Worm (Caenorhabditis elegans): ENCODE measurements around the gene phb-2.
A peak's percentile ranks its signal among the peaks of the same experiment; 100 is the strongest.

The phb-2 gene

DNA sequence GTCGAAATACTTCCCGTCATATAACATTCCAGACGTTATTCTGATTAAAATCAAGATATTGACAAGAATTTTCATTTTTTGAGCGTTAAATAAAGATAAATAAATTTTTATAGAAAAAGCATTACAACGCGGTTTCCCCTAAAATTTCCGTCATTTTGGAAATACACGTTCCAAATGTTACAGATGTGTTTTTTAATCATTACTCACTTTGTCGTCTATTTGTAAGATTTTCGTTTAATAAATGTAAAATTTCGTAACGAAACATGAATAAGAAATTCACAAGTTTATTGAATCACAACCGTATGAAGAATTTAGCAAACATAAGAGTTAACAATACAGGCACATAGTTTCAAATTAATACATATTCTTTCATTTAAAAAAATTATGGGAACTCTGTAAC is 48.3 kb upstream of the phb-2 start, which contains the start of gene C30B5.17:
Gene C30B5.17, minus strand, starts transcription at position 101 of the 400 bp plus-strand sequence.
- TF ChIP-seq nhr-12 (tag; optimal IDR thresholded peaks at IDR 0.05) (no peak), pha-4 (tag; optimal IDR thresholded peaks at IDR 0.05) (no peak), ceh-9 (tag; optimal IDR thresholded peaks at IDR 0.05) (no peak), nhr-28 (tag; optimal IDR thresholded peaks at IDR 0.05) (no peak), egl-5 (tag; optimal IDR thresholded peaks at IDR 0.05) (no peak)

ce11 chrII:6207252-6207651 is 44.0 kb upstream of the phb-2 start:
- TF ChIP-seq nhr-237 (tag; optimal IDR thresholded peaks at IDR 0.05), result no peak
- no peak for TF ChIP-seq R02D3.7 (tag; optimal IDR thresholded peaks at IDR 0.05)
- no peak for TF ChIP-seq nhr-23 (tag; optimal IDR thresholded peaks at IDR 0.05)
- no peak for TF ChIP-seq lin-15B (tag; optimal IDR thresholded peaks at IDR 0.05)
- peak; percentile 71 for TF ChIP-seq fkh-10 (GFP tag; optimal IDR thresholded peaks at IDR 0.05)
- no peak for TF ChIP-seq nhr-28 (tag; optimal IDR thresholded peaks at IDR 0.05)
- no peak for TF ChIP-seq elt-1 (tag; optimal IDR thresholded peaks at IDR 0.05)

- no peak for TF ChIP-seq R02D3.7 (tag; optimal IDR thresholded peaks at IDR 0.05)
- TF ChIP-seq pha-4 (tag; optimal IDR thresholded peaks at IDR 0.05), result no peak
- no peak for TF ChIP-seq zag-1 (tag; optimal IDR thresholded peaks at IDR 0.05)
- no peak for TF ChIP-seq nhr-12 (tag; optimal IDR thresholded peaks at IDR 0.05)
- TF ChIP-seq ztf-11 (tag; optimal IDR thresholded peaks at IDR 0.05), result no peak
- TF ChIP-seq pqm-1 (tag; optimal IDR thresholded peaks at IDR 0.05), result no peak
- no peak for TF ChIP-seq eor-1 (tag; optimal IDR thresholded peaks at IDR 0.05)
- TF ChIP-seq nhr-43 (tag; optimal IDR thresholded peaks at IDR 0.05; ENCODE audit: poor library complexity, severe bottlenecking), result no peak
- no peak for TF ChIP-seq nhr-77 (tag; optimal IDR thresholded peaks at IDR 0.05)
- TF ChIP-seq mdl-1 (tag; optimal IDR thresholded peaks at IDR 0.05), result no peak
- TF ChIP-seq nhr-237 (tag; optimal IDR thresholded peaks at IDR 0.05), result no peak
- no peak for TF ChIP-seq elt-1 (tag; optimal IDR thresholded peaks at IDR 0.05)
- no peak for TF ChIP-seq aly-2 (tag; optimal IDR thresholded peaks at IDR 0.05)
- no peak for TF ChIP-seq ama-1 (optimal IDR thresholded peaks at IDR 0.05)
- no peak for TF ChIP-seq elt-3 (tag; optimal IDR thresholded peaks at IDR 0.05)
- no peak for TF ChIP-seq ztf-4 (tag; optimal IDR thresholded peaks at IDR 0.05)
- no peak for TF ChIP-seq lin-15B (tag; optimal IDR thresholded peaks at IDR 0.05)
Measured at ce11 chrII:6208116-6208515, 43.1 kb upstream of the phb-2 start, which contains the start of gene daf-37. daf-37 (minus strand) TSS chrII:6208216.

DNA sequence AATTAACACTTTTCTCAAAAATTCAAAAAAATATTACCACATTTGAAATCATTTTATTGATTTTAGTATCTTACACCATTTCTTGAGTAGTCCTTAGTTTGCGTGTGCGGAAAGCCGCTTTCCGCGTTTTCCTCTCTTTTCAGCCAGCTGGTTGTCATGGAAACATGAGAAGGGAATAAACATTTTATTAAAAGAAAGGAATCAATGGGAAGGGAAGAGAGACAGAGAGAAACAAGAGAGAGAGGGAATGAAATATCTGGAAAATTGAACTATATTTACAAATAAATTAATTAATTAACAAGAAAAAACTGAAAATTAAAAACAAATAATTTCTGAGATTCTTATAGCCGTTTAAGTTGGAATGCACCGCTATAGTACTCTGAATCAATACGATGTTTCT is 31.9 kb upstream of the phb-2 start, which contains the start of gene mks-2:
Gene mks-2, minus strand, starts transcription at position 101 of the 400 bp plus-strand sequence.
- TF ChIP-seq nhr-237 (tag; optimal IDR thresholded peaks at IDR 0.05) (no peak), ceh-28 (tag; optimal IDR thresholded peaks at IDR 0.05) (no peak), nhr-43 (tag; optimal IDR thresholded peaks at IDR 0.05; ENCODE audit: poor library complexity, severe bottlenecking) (no peak), sea-2 (GFP tag; optimal IDR thresholded peaks at IDR 0.05) (no peak), egl-5 (tag; optimal IDR thresholded peaks at IDR 0.05) (no peak), mdl-1 (tag; optimal IDR thresholded peaks at IDR 0.05) (no peak), elt-3 (tag; optimal IDR thresholded peaks at IDR 0.05) (no peak), pha-4 (tag; optimal IDR thresholded peaks at IDR 0.05) (no peak), mml-1 (tag; optimal IDR thresholded peaks at IDR 0.05) (no peak), nhr-77 (tag; optimal IDR thresholded peaks at IDR 0.05) (no peak), ztf-4 (tag; optimal IDR thresholded peaks at IDR 0.05) (no peak), ama-1 (optimal IDR thresholded peaks at IDR 0.05) (no peak), egl-27 (tag; optimal IDR thresholded peaks at IDR 0.05) (no peak), aly-2 (tag; optimal IDR thresholded peaks at IDR 0.05) (no peak), R02D3.7 (tag; optimal IDR thresholded peaks at IDR 0.05) (no peak), skn-1 (tag; optimal IDR thresholded peaks at IDR 0.05) (no peak), fkh-2 (tag; optimal IDR thresholded peaks at IDR 0.05) (no peak), lsy-12 (tag; optimal IDR thresholded peaks at IDR 0.05) (no peak), nfya-1 (tag; optimal IDR thresholded peaks at IDR 0.05; ENCODE audit: insufficient read depth) (no peak)

ce11 chrII:6221470-6221869 is 29.7 kb upstream of the phb-2 start:
- no peak for TF ChIP-seq aly-2 (tag; optimal IDR thresholded peaks at IDR 0.05)
- no peak for TF ChIP-seq nfya-1 (tag; optimal IDR thresholded peaks at IDR 0.05; ENCODE audit: insufficient read depth)
- no peak for TF ChIP-seq fkh-10 (GFP tag; optimal IDR thresholded peaks at IDR 0.05)
- no peak for TF ChIP-seq mml-1 (tag; optimal IDR thresholded peaks at IDR 0.05)
- no peak for TF ChIP-seq ceh-28 (tag; optimal IDR thresholded peaks at IDR 0.05)
- TF ChIP-seq ztf-4 (tag; optimal IDR thresholded peaks at IDR 0.05), result no peak
- no peak for TF ChIP-seq nhr-67 (tag; optimal IDR thresholded peaks at IDR 0.05)
- no peak for TF ChIP-seq nhr-25 (tag; optimal IDR thresholded peaks at IDR 0.05)
- no peak for TF ChIP-seq elt-3 (tag; optimal IDR thresholded peaks at IDR 0.05)
- TF ChIP-seq fkh-2 (tag; optimal IDR thresholded peaks at IDR 0.05), result no peak
- TF ChIP-seq nhr-23 (tag; optimal IDR thresholded peaks at IDR 0.05), result no peak
- TF ChIP-seq fos-1 (tag; optimal IDR thresholded peaks at IDR 0.05), result no peak
- TF ChIP-seq nhr-237 (tag; optimal IDR thresholded peaks at IDR 0.05), result no peak
- TF ChIP-seq ceh-9 (tag; optimal IDR thresholded peaks at IDR 0.05), result no peak

Data from whole organism, L3 larva.